Fruit fly (Drosophila melanogaster) whole organism, embryonic: ENCODE results near the gene Gclc.
A peak's percentile ranks its signal among the peaks of the same experiment; 100 is the strongest.

ENCODE experiments used
- Antp ChIP-seq: fragments of 200-800 bp; sonication (Bioruptor generic); optimal IDR thresholded peaks from 3 replicates; lab custom pipeline; 2016; ENCODE audit warnings: missing biosample characterization, missing genetic modification characterization
- B-H2 ChIP-seq: fragments of 200-800 bp; sonication (Bioruptor generic); optimal IDR thresholded peaks from 2 replicates; lab custom pipeline; 2018; ENCODE audit warnings: missing biosample characterization, mild to moderate bottlenecking, missing genetic modification characterization
- Blimp-1 ChIP-seq: fragments of 200-800 bp; sonication (Bioruptor generic); optimal IDR thresholded peaks from 3 replicates; lab custom pipeline; 2018; ENCODE audit warnings: missing biosample characterization, missing genetic modification characterization, mild to moderate bottlenecking, moderate library complexity, missing genetic modification reagents
- CG11093 ChIP-seq: fragments of 200-800 bp; sonication (Bioruptor generic); IDR thresholded peaks from 3 replicates; pipeline ENCODE4 v1.3.6; 2022; ENCODE audit warnings: missing biosample characterization, missing genetic modification characterization
- CG12155 ChIP-seq: fragments of 200-800 bp; sonication (Bioruptor generic); optimal IDR thresholded peaks from 3 replicates; lab custom pipeline; 2016; ENCODE audit warnings: missing biosample characterization, missing genetic modification characterization
- CG1233 ChIP-seq: fragments of 200-800 bp; sonication (Bioruptor generic); optimal IDR thresholded peaks from 4 replicates; lab custom pipeline; 2018; ENCODE audit warnings: missing biosample characterization, mild to moderate bottlenecking, missing genetic modification characterization
- CG13624 ChIP-seq: fragments of 200-800 bp; sonication (Bioruptor generic); optimal IDR thresholded peaks from 2 replicates; lab custom pipeline; 2016; ENCODE audit warnings: missing biosample characterization, missing genetic modification characterization
- CG14860 ChIP-seq: fragments of 200-800 bp; sonication (Bioruptor generic); IDR thresholded peaks from 3 replicates; pipeline ENCODE4 v1.3.6; 2022; ENCODE audit warnings: missing biosample characterization, missing genetic modification characterization; ENCODE audit not compliant: partially characterized antibody
- CG15073 ChIP-seq: fragments of 200-800 bp; sonication (Bioruptor generic); optimal IDR thresholded peaks from 2 replicates; lab custom pipeline; 2016; ENCODE audit warnings: missing biosample characterization, missing genetic modification characterization
- CG15696 ChIP-seq: fragments of 200-800 bp; sonication (Bioruptor generic); optimal IDR thresholded peaks from 2 replicates; lab custom pipeline; 2019; ENCODE audit warnings: missing biosample characterization, mild to moderate bottlenecking, missing genetic modification characterization, moderate library complexity
- CG1603 ChIP-seq: fragments of 200-800 bp; sonication (Bioruptor generic); optimal IDR thresholded peaks from 2 replicates; lab custom pipeline; 2019; ENCODE audit warnings: missing biosample characterization, mild to moderate bottlenecking, missing genetic modification characterization, moderate library complexity
- CG16813 ChIP-seq: fragments of 200-800 bp; sonication (Bioruptor generic); IDR thresholded peaks from 3 replicates; pipeline ENCODE4 v1.3.6; 2022; ENCODE audit warnings: missing biosample characterization, missing genetic modification characterization; ENCODE audit not compliant: partially characterized antibody
- CG17385 ChIP-seq: fragments of 200-800 bp; sonication (Bioruptor generic); optimal IDR thresholded peaks from 3 replicates; lab custom pipeline; 2018; ENCODE audit warnings: missing biosample characterization, mild to moderate bottlenecking, missing genetic modification characterization
- CG18476 ChIP-seq: fragments of 200-800 bp; sonication (Bioruptor generic); optimal IDR thresholded peaks from 2 replicates; lab custom pipeline; 2016; ENCODE audit warnings: missing biosample characterization, mild to moderate bottlenecking, missing genetic modification characterization
- CG3065 ChIP-seq: fragments of 200-800 bp; sonication (Bioruptor generic); optimal IDR thresholded peaks from 2 replicates; lab custom pipeline; 2016; ENCODE audit warnings: missing biosample characterization, missing genetic modification characterization
- CG31365 ChIP-seq: fragments of 200-800 bp; sonication (Bioruptor generic); optimal IDR thresholded peaks from 2 replicates; lab custom pipeline; 2018; ENCODE audit warnings: missing biosample characterization, mild to moderate bottlenecking, missing genetic modification characterization
- CG3281 ChIP-seq: fragments of 200-800 bp; sonication (Bioruptor generic); optimal IDR thresholded peaks from 3 replicates; lab custom pipeline; 2017; ENCODE audit warnings: missing biosample characterization, mild to moderate bottlenecking, missing genetic modification characterization
- CG34224 ChIP-seq: fragments of 200-800 bp; sonication (Bioruptor generic); IDR thresholded peaks from 3 replicates; pipeline ENCODE4 v1.3.6; 2022; ENCODE audit warnings: missing biosample characterization, missing genetic modification characterization; ENCODE audit not compliant: partially characterized antibody
- CG42726 ChIP-seq: fragments of 200-800 bp; sonication (Bioruptor generic); IDR thresholded peaks from 2 replicates; pipeline ENCODE4 v1.3.6; 2022; ENCODE audit warnings: missing biosample characterization, missing genetic modification characterization; ENCODE audit not compliant: partially characterized antibody
- Chrac-16 ChIP-seq: fragments of 200-800 bp; sonication (Bioruptor generic); optimal IDR thresholded peaks from 3 replicates; lab custom pipeline; 2016; ENCODE audit warnings: missing biosample characterization, missing genetic modification characterization
- Deaf1 ChIP-seq: fragments of 200-800 bp; optimal IDR thresholded peaks from 3 replicates; lab custom pipeline; 2019; ENCODE audit warnings: missing biosample characterization, mild to moderate bottlenecking, missing genetic modification characterization, moderate library complexity
- Gug ChIP-seq: fragments of 200-800 bp; sonication (Bioruptor generic); IDR thresholded peaks from 4 replicates; pipeline ENCODE4 v1.3.6; 2022; ENCODE audit warnings: missing biosample characterization, missing genetic modification characterization
- HLH4C ChIP-seq: fragments of 200-800 bp; sonication (Bioruptor generic); IDR thresholded peaks from 3 replicates; pipeline ENCODE4 v1.3.6; 2022; ENCODE audit warnings: missing biosample characterization, missing genetic modification characterization; ENCODE audit not compliant: partially characterized antibody
- HLHmδ ChIP-seq: fragments of 200-800 bp; sonication (Bioruptor generic); optimal IDR thresholded peaks from 2 replicates; lab custom pipeline; 2018; ENCODE audit warnings: missing biosample characterization, mild to moderate bottlenecking, missing genetic modification characterization, moderate library complexity
- Lhr ChIP-seq: fragments of 200-800 bp; sonication (Bioruptor generic); optimal IDR thresholded peaks from 3 replicates; lab custom pipeline; 2017; ENCODE audit warnings: mild to moderate bottlenecking, missing biosample characterization, missing genetic modification reagents, missing genetic modification characterization
- Lpt ChIP-seq: fragments of >200 bp; optimal IDR thresholded peaks from 2 replicates; lab custom pipeline; 2018; ENCODE audit warnings: missing biosample characterization, missing genetic modification characterization
- MTF-1 ChIP-seq: fragments of 200-800 bp; sonication (Bioruptor generic); optimal IDR thresholded peaks from 2 replicates; lab custom pipeline; 2018; ENCODE audit warnings: missing biosample characterization, mild to moderate bottlenecking, missing genetic modification characterization, borderline replicate concordance
- Oaz ChIP-seq: fragments of 200-800 bp; sonication (Bioruptor generic); IDR thresholded peaks from 2 replicates; pipeline ENCODE4 v1.3.6; 2022; ENCODE audit warnings: missing biosample characterization, missing genetic modification characterization
- Oli ChIP-seq: fragments of 200-800 bp; sonication (Bioruptor generic); optimal IDR thresholded peaks from 2 replicates; lab custom pipeline; 2018; ENCODE audit warnings: missing biosample characterization, mild to moderate bottlenecking, missing genetic modification characterization, moderate library complexity
- Ptx1 ChIP-seq: fragments of 200-800 bp; sonication (Bioruptor generic); IDR thresholded peaks from 2 replicates; pipeline ENCODE4 v1.3.6; 2022; ENCODE audit warnings: missing biosample characterization, missing genetic modification characterization
- Ravus ChIP-seq: fragments of 200-800 bp; sonication (Bioruptor generic); IDR thresholded peaks from 2 replicates; pipeline ENCODE4 v1.3.6; 2022; ENCODE audit warnings: missing biosample characterization, missing genetic modification characterization
- Scr ChIP-seq: fragments of 200-800 bp; sonication (Bioruptor generic); IDR thresholded peaks from 2 replicates; pipeline ENCODE4 v1.3.6; 2022; ENCODE audit warnings: missing biosample characterization, missing genetic modification characterization; ENCODE audit not compliant: partially characterized antibody
- Taf1 ChIP-seq: fragments of 200-800 bp; sonication (Bioruptor generic); IDR thresholded peaks from 2 replicates; pipeline ENCODE4 v1.3.6; 2022; ENCODE audit warnings: missing biosample characterization, missing genetic modification characterization
- Trl ChIP-seq, 3 experiments: fragments of >200 bp in 2 of 3; fragments of 200-800 bp in 1 of 3; sonication (Bioruptor generic) in 1 of 3; optimal IDR thresholded peaks; 2 replicates in 1 of 3; 3 replicates in 2 of 3; lab custom pipeline; 2016 to 2017; ENCODE audit warnings: missing biosample characterization in 1 of 3, missing genetic modification characterization in 1 of 3
- abd-A ChIP-seq: fragments of 200-800 bp; sonication (Bioruptor generic); optimal IDR thresholded peaks from 3 replicates; lab custom pipeline; 2019; ENCODE audit warnings: missing biosample characterization, mild to moderate bottlenecking, missing genetic modification characterization, moderate library complexity
- al ChIP-seq: fragments of 200-800 bp; sonication (Bioruptor generic); IDR thresholded peaks from 2 replicates; pipeline ENCODE4 v1.3.6; 2022; ENCODE audit warnings: missing biosample characterization, missing genetic modification characterization
- ato ChIP-seq: fragments of 200-800 bp; sonication (Bioruptor generic); IDR thresholded peaks from 2 replicates; pipeline ENCODE4 v1.3.6; 2022; ENCODE audit warnings: missing biosample characterization, missing genetic modification characterization; ENCODE audit not compliant: partially characterized antibody
- dm ChIP-seq: fragments of 200-800 bp; sonication (Bioruptor generic); optimal IDR thresholded peaks from 3 replicates; lab custom pipeline; 2016; ENCODE audit warnings: missing biosample characterization, missing genetic modification characterization
- en ChIP-seq: fragments of 200-800 bp; sonication (Bioruptor generic); optimal IDR thresholded peaks from 2 replicates; lab custom pipeline; 2016; ENCODE audit warnings: missing biosample characterization, missing genetic modification characterization
- eyg ChIP-seq: fragments of 200-800 bp; sonication (Bioruptor generic); optimal IDR thresholded peaks from 3 replicates; lab custom pipeline; 2016; ENCODE audit warnings: missing biosample characterization, missing genetic modification characterization
- insv ChIP-seq, 2 experiments: fragments of 200-800 bp; sonication (Bioruptor generic); optimal IDR thresholded peaks; 3 replicates each; lab custom pipeline; 2016 to 2018; ENCODE audit warnings: missing biosample characterization in 2 of 2, missing genetic modification characterization in 2 of 2
- nerfin-2 ChIP-seq: fragments of 200-800 bp; sonication (Bioruptor generic); IDR thresholded peaks from 2 replicates; pipeline ENCODE4 v1.3.6; 2022; ENCODE audit warnings: missing biosample characterization, missing genetic modification characterization; ENCODE audit not compliant: partially characterized antibody
- nmo ChIP-seq: fragments of 200-800 bp; sonication (Bioruptor generic); optimal IDR thresholded peaks from 2 replicates; lab custom pipeline; 2018; ENCODE audit warnings: missing biosample characterization, mild to moderate bottlenecking, missing genetic modification characterization, moderate library complexity
- p53 ChIP-seq: fragments of 200-800 bp; sonication (Bioruptor generic); optimal IDR thresholded peaks from 2 replicates; lab custom pipeline; 2016; ENCODE audit warnings: missing biosample characterization, missing genetic modification characterization
- pfk ChIP-seq: fragments of 200-800 bp; sonication (Bioruptor generic); optimal IDR thresholded peaks from 2 replicates; lab custom pipeline; 2018; ENCODE audit warnings: missing biosample characterization, mild to moderate bottlenecking, missing genetic modification characterization, moderate library complexity
- pzg ChIP-seq: fragments of 200-800 bp; sonication (Bioruptor generic); optimal IDR thresholded peaks from 3 replicates; lab custom pipeline; 2018; ENCODE audit warnings: missing biosample characterization, mild to moderate bottlenecking, missing genetic modification characterization, moderate library complexity
- ro ChIP-seq: fragments of 200-800 bp; sonication (Bioruptor generic); IDR thresholded peaks from 2 replicates; pipeline ENCODE4 v1.3.6; 2022; ENCODE audit warnings: missing biosample characterization, missing genetic modification characterization
- unc-4 ChIP-seq: fragments of 200-800 bp; sonication (Bioruptor generic); IDR thresholded peaks from 2 replicates; pipeline ENCODE4 v1.3.6; 2022; ENCODE audit warnings: missing biosample characterization, missing genetic modification characterization; ENCODE audit not compliant: partially characterized antibody

The Gclc gene

dm6 chrX:8092075-8092682 is 23.8 kb downstream of the Gclc start (continued):
- peak; percentile 30 for TF ChIP-seq en (GFP tag; lab: Kevin White, UChicago)
- peak; percentile 79 for TF ChIP-seq Ravus (GFP tag; lab: Robert Waterston, UW)
- peak; percentile 94 for TF ChIP-seq abd-A (tag; lab: Kevin White, UChicago)
- peak; percentile 84 for TF ChIP-seq Oaz (GFP tag; lab: Robert Waterston, UW)
- peak; percentile 92 for TF ChIP-seq B-H2 (GFP tag; lab: Kevin White, UChicago)
- peak in 1 of 2 experiments; percentile 80 for TF ChIP-seq insv (GFP tag; optimal IDR thresholded peaks at IDR 0.05; lab: Kevin White, UChicago)
- peak; percentile 88 to 93 for TF ChIP-seq Trl (optimal IDR thresholded peaks at IDR 0.05; lab: Kevin White, UChicago)
- TF ChIP-seq Trl (GFP tag; optimal IDR thresholded peaks at IDR 0.05; lab: Kevin White, UChicago), result peak; percentile 79
- peak; percentile 94 for TF ChIP-seq CG17385
- peak; percentile 65 for TF ChIP-seq MTF-1
- no peak for TF ChIP-seq CG42726
- TF ChIP-seq ro (GFP tag; lab: Robert Waterston, UW), result peak; percentile 81
- no peak for TF ChIP-seq Lpt (GFP tag; lab: Kevin White, UChicago)
- no peak for TF ChIP-seq HLH4C (GFP tag; lab: Robert Waterston, UW)
- TF ChIP-seq CG15073 (GFP tag; lab: Kevin White, UChicago), result peak; percentile 46
- TF ChIP-seq eyg, result peak; percentile 49
- TF ChIP-seq Taf1 (GFP tag; lab: Robert Waterston, UW), result peak; percentile 88
- TF ChIP-seq HLHmδ, result no peak
- TF ChIP-seq CG18476 (GFP tag; lab: Kevin White, UChicago), result peak; percentile 91
- TF ChIP-seq Oli, result peak; percentile 96
- no peak for TF ChIP-seq CG14860 (GFP tag; lab: Robert Waterston, UW)
- peak; percentile 80 for TF ChIP-seq Lhr
- no peak for TF ChIP-seq ato (GFP tag; lab: Robert Waterston, UW)
- peak; percentile 81 for TF ChIP-seq Deaf1
- TF ChIP-seq p53, result no peak
- no peak for TF ChIP-seq unc-4 (GFP tag; lab: Robert Waterston, UW)
- TF ChIP-seq pzg (GFP tag; lab: Kevin White, UChicago), result no peak
- TF ChIP-seq dm (GFP tag; lab: Kevin White, UChicago), result peak; percentile 60
- peak; percentile 77; the same call in 2 of the 3 replicates for TF ChIP-seq CG11093 (GFP tag; lab: Robert Waterston, UW)
- TF ChIP-seq CG13624 (GFP tag; lab: Kevin White, UChicago), result peak; percentile 71
- no peak for TF ChIP-seq CG16813
- no peak; the same call in 1 of the 2 replicates for TF ChIP-seq nerfin-2 (GFP tag; lab: Robert Waterston, UW)
- TF ChIP-seq Gug (GFP tag; lab: Robert Waterston, UW), result peak; percentile 86
- TF ChIP-seq CG15696 (tag; lab: Kevin White, UChicago), result peak; percentile 81
- TF ChIP-seq CG1603 (tag; lab: Kevin White, UChicago), result peak; percentile 64
- peak; percentile 70 for TF ChIP-seq Antp
- TF ChIP-seq CG3065 (GFP tag; lab: Kevin White, UChicago), result peak; percentile 84
- TF ChIP-seq CG31365 (tag; lab: Kevin White, UChicago), result peak; percentile 68
- peak; percentile 92 for TF ChIP-seq Blimp-1
- peak; percentile 86 for TF ChIP-seq CG12155 (GFP tag; lab: Kevin White, UChicago)
- peak; percentile 96 for TF ChIP-seq Ptx1 (GFP tag; lab: Robert Waterston, UW)
- peak; percentile 97 for TF ChIP-seq nmo
- peak; percentile 92 for TF ChIP-seq Chrac-16 (GFP tag; lab: Kevin White, UChicago)
- peak; percentile 93 for TF ChIP-seq CG1233 (GFP tag; lab: Kevin White, UChicago)
- TF ChIP-seq al, result peak; percentile 87
- TF ChIP-seq CG3281 (GFP tag; lab: Kevin White, UChicago), result peak; percentile 95
- no peak for TF ChIP-seq CG34224
- TF ChIP-seq Scr (GFP tag; lab: Robert Waterston, UW), result no peak
- peak; percentile 66 for TF ChIP-seq pfk (GFP tag; lab: Kevin White, UChicago)
